Worm (Caenorhabditis elegans) whole organism, L2 larva: ENCODE results near the gene K02E2.11.

ENCODE experiments used
- C34F6.9 ChIP-seq: fragments of 150-350 bp; optimal IDR thresholded peaks from 2 replicates; lab custom pipeline; 2014; ENCODE audit warnings: missing biosample characterization, missing genetic modification characterization
- F13H6.1 ChIP-seq: sonication (generic microtip); optimal IDR thresholded peaks from 2 replicates; lab custom pipeline; 2016; ENCODE audit warnings: missing genetic modification characterization, missing compliant biosample characterization
- R02D3.7 ChIP-seq: fragments of 150-350 bp; optimal IDR thresholded peaks from 2 replicates; lab custom pipeline; 2014; ENCODE audit warnings: missing biosample characterization, missing genetic modification characterization
- ZK546.5 ChIP-seq: sonication (generic microtip); optimal IDR thresholded peaks from 2 replicates; lab custom pipeline; 2017; ENCODE audit warnings: missing biosample characterization, missing genetic modification characterization
- alr-1 ChIP-seq: fragments of 150-350 bp; optimal IDR thresholded peaks from 2 replicates; lab custom pipeline; 2014; ENCODE audit warnings: missing biosample characterization, missing genetic modification characterization
- aly-2 ChIP-seq: fragments of 150-350 bp; optimal IDR thresholded peaks from 2 replicates; lab custom pipeline; 2014; ENCODE audit warnings: missing biosample characterization, missing genetic modification characterization
- ceh-16 ChIP-seq: fragments of 150-350 bp; optimal IDR thresholded peaks from 2 replicates; lab custom pipeline; 2014; ENCODE audit warnings: missing biosample characterization, missing genetic modification characterization
- ceh-82 ChIP-seq: fragments of 150-350 bp; optimal IDR thresholded peaks from 2 replicates; lab custom pipeline; 2014; ENCODE audit warnings: missing biosample characterization, missing genetic modification characterization
- crh-2 ChIP-seq: sonication (generic microtip); optimal IDR thresholded peaks from 2 replicates; lab custom pipeline; 2017; ENCODE audit warnings: missing biosample characterization, missing genetic modification characterization
- egl-27 ChIP-seq: sonication (generic microtip); optimal IDR thresholded peaks from 3 replicates; lab custom pipeline; 2017; ENCODE audit warnings: missing biosample characterization, missing genetic modification reagents, missing genetic modification characterization
- elt-1 ChIP-seq: fragments of 150-350 bp; optimal IDR thresholded peaks from 2 replicates; lab custom pipeline; 2014; ENCODE audit warnings: missing biosample characterization, missing genetic modification characterization
- elt-3 ChIP-seq: sonication (generic microtip); optimal IDR thresholded peaks from 2 replicates; lab custom pipeline; 2017; ENCODE audit warnings: missing biosample characterization, missing genetic modification characterization
- fos-1 ChIP-seq: fragments of 150-350 bp; optimal IDR thresholded peaks from 2 replicates; lab custom pipeline; 2014; ENCODE audit warnings: missing biosample characterization, missing genetic modification characterization
- gmeb-1 ChIP-seq: fragments of 150-350 bp; optimal IDR thresholded peaks from 2 replicates; lab custom pipeline; 2014; ENCODE audit warnings: missing biosample characterization, missing genetic modification characterization
- lin-11 ChIP-seq: fragments of 150-350 bp; sonication (generic microtip); optimal IDR thresholded peaks from 2 replicates; lab custom pipeline; 2014; ENCODE audit warnings: missing biosample characterization, missing genetic modification characterization, inconsistent platforms, mixed read lengths
- lin-13 ChIP-seq: fragments of 150-350 bp; optimal IDR thresholded peaks from 2 replicates; lab custom pipeline; 2014; ENCODE audit warnings: missing biosample characterization, missing genetic modification reagents, missing genetic modification characterization
- lin-39 ChIP-seq: fragments of 150-350 bp; optimal IDR thresholded peaks from 2 replicates; lab custom pipeline; 2014; ENCODE audit warnings: missing biosample characterization, missing genetic modification reagents, missing genetic modification characterization
- lsy-2 ChIP-seq, 2 experiments: fragments of 150-350 bp in 1 of 2; sonication (generic microtip) in 1 of 2; optimal IDR thresholded peaks; 2 replicates each; lab custom pipeline; 2014 to 2017; ENCODE audit warnings: missing biosample characterization in 2 of 2, missing genetic modification characterization in 2 of 2
- mab-5 ChIP-seq: fragments of 150-350 bp; optimal IDR thresholded peaks from 2 replicates; lab custom pipeline; 2014; ENCODE audit warnings: missing biosample characterization, missing genetic modification characterization
- mbf-1 ChIP-seq: sonication (generic microtip); optimal IDR thresholded peaks from 2 replicates; lab custom pipeline; 2017; ENCODE audit warnings: missing biosample characterization, missing genetic modification characterization
- mdl-1 ChIP-seq, 2 experiments: fragments of 150-350 bp in 1 of 2; sonication (generic microtip) in 1 of 2; optimal IDR thresholded peaks; 2 replicates each; lab custom pipeline; 2017; ENCODE audit warnings: missing biosample characterization in 2 of 2, missing genetic modification characterization in 2 of 2
- nhr-10 ChIP-seq: sonication (generic microtip); optimal IDR thresholded peaks from 2 replicates; lab custom pipeline; 2017; ENCODE audit warnings: missing biosample characterization, missing genetic modification characterization
- nhr-12 ChIP-seq: fragments of 150-350 bp; optimal IDR thresholded peaks from 2 replicates; lab custom pipeline; 2014; ENCODE audit warnings: missing biosample characterization, missing genetic modification characterization
- nhr-129 ChIP-seq: fragments of 150-350 bp; optimal IDR thresholded peaks from 2 replicates; lab custom pipeline; 2014; ENCODE audit warnings: missing biosample characterization, missing genetic modification characterization
- nhr-21 ChIP-seq: fragments of 150-350 bp; optimal IDR thresholded peaks from 2 replicates; lab custom pipeline; 2014; ENCODE audit warnings: missing biosample characterization, missing genetic modification characterization
- nhr-23 ChIP-seq: fragments of 150-350 bp; optimal IDR thresholded peaks from 2 replicates; lab custom pipeline; 2014; ENCODE audit warnings: missing biosample characterization, missing genetic modification reagents, missing genetic modification characterization
- nhr-237 ChIP-seq: fragments of 150-350 bp; optimal IDR thresholded peaks from 2 replicates; lab custom pipeline; 2014; ENCODE audit warnings: missing biosample characterization, missing genetic modification characterization
- nhr-6 ChIP-seq: fragments of 150-350 bp; optimal IDR thresholded peaks from 2 replicates; lab custom pipeline; 2014; ENCODE audit warnings: missing biosample characterization, missing genetic modification characterization
- nhr-77 ChIP-seq: fragments of 150-350 bp; optimal IDR thresholded peaks from 2 replicates; lab custom pipeline; 2014; ENCODE audit warnings: missing biosample characterization, missing genetic modification characterization
- peb-1 ChIP-seq: fragments of 150-350 bp; optimal IDR thresholded peaks from 2 replicates; lab custom pipeline; 2014; ENCODE audit warnings: missing biosample characterization, missing genetic modification characterization
- sma-3 ChIP-seq: sonication (generic microtip); optimal IDR thresholded peaks from 2 replicates; lab custom pipeline; 2016; ENCODE audit warnings: missing genetic modification reagents, missing genetic modification characterization, missing compliant biosample characterization
- snpc-4 ChIP-seq: fragments of 150-350 bp; optimal IDR thresholded peaks from 2 replicates; lab custom pipeline; 2014; ENCODE audit warnings: missing biosample characterization, missing genetic modification characterization
- unc-39 ChIP-seq: fragments of 150-350 bp; optimal IDR thresholded peaks from 2 replicates; lab custom pipeline; 2014; ENCODE audit warnings: missing biosample characterization, missing genetic modification characterization
- unc-55 ChIP-seq: fragments of 150-350 bp; sonication (generic microtip); optimal IDR thresholded peaks from 3 replicates; lab custom pipeline; 2014; ENCODE audit warnings: missing biosample characterization, missing genetic modification reagents, missing genetic modification characterization
- unc-62 ChIP-seq: fragments of 150-350 bp; optimal IDR thresholded peaks from 2 replicates; lab custom pipeline; 2014; ENCODE audit warnings: missing biosample characterization, missing genetic modification reagents, missing genetic modification characterization
- zag-1 ChIP-seq: fragments of 150-350 bp; optimal IDR thresholded peaks from 2 replicates; lab custom pipeline; 2014; ENCODE audit warnings: missing biosample characterization, missing genetic modification characterization
- ztf-1 ChIP-seq: fragments of 200-800 bp; sonication (Bioruptor generic); conservative IDR thresholded peaks from 2 replicates; pipeline ENCODE4 v1.3.6; 2022; ENCODE audit warnings: missing genetic modification characterization, missing compliant biosample characterization
- ztf-11 ChIP-seq: sonication (generic microtip); optimal IDR thresholded peaks from 2 replicates; lab custom pipeline; 2017; ENCODE audit warnings: missing biosample characterization, missing genetic modification characterization

K02E2.11 gene

ce11 chrV:20383065-20383609 lies at the start of gene K02E2.11:
Gene K02E2.11 (plus strand): TSS chrV:20383315.
- peak; percentile 68 for TF ChIP-seq F13H6.1 (tag; lab: Kevin White, UChicago)
- TF ChIP-seq zag-1 (tag; lab: Kevin White, UChicago): peak; percentile 9
- no peak for TF ChIP-seq alr-1 (tag; lab: Kevin White, UChicago)
- no peak for TF ChIP-seq egl-27 (tag; lab: Kevin White, UChicago)
- peak; percentile 3 for TF ChIP-seq gmeb-1
- peak; percentile 12 for TF ChIP-seq fos-1 (tag; lab: Kevin White, UChicago)
- TF ChIP-seq unc-55 (GFP tag; lab: Kevin White, UChicago): peak; percentile 67
- TF ChIP-seq unc-39: no peak
- TF ChIP-seq sma-3: peak; percentile 39
- peak; percentile 3 for TF ChIP-seq lin-13 (GFP tag; lab: Kevin White, UChicago)
- TF ChIP-seq nhr-237: no peak
- no peak for TF ChIP-seq lin-11
- no peak for TF ChIP-seq ceh-82
- peak; percentile 98 for TF ChIP-seq crh-2 (tag; lab: Kevin White, UChicago)
- TF ChIP-seq lsy-2 (tag; optimal IDR thresholded peaks at IDR 0.05; lab: Kevin White, UChicago): peak in 1 of 2 experiments; percentile 60
- no peak for TF ChIP-seq lin-39 (tag; lab: Kevin White, UChicago)
- peak; percentile 80 for TF ChIP-seq C34F6.9 (tag; lab: Kevin White, UChicago)
- TF ChIP-seq mdl-1 (tag; optimal IDR thresholded peaks at IDR 0.05; lab: Kevin White, UChicago): peak; percentile 18 to 33
- peak; percentile 65 for TF ChIP-seq nhr-129 (tag; lab: Kevin White, UChicago)
- no peak for TF ChIP-seq unc-62 (GFP tag; lab: Kevin White, UChicago)

ce11 chrV:20335264-20335663 lies 47.9 kb upstream of the K02E2.11 start, which contains the start of gene Y38H6A.5:
Gene Y38H6A.5 (minus strand): TSS chrV:20335364.
- TF ChIP-seq lin-39 (tag; lab: Kevin White, UChicago) (no peak), zag-1 (tag; lab: Kevin White, UChicago) (no peak), nhr-77 (tag; lab: Kevin White, UChicago) (no peak), lin-11 (no peak), mdl-1 (tag; optimal IDR thresholded peaks at IDR 0.05; lab: Kevin White, UChicago) (no peak), lsy-2 (tag; optimal IDR thresholded peaks at IDR 0.05; lab: Kevin White, UChicago) (no peak), ceh-16 (tag; lab: Kevin White, UChicago) (no peak), nhr-23 (tag; lab: Kevin White, UChicago) (no peak), R02D3.7 (tag; lab: Kevin White, UChicago) (no peak), aly-2 (no peak), peb-1 (tag; lab: Kevin White, UChicago) (no peak), sma-3 (no peak), ceh-82 (no peak), nhr-21 (tag; lab: Kevin White, UChicago) (no peak), nhr-6 (tag; lab: Kevin White, UChicago) (no peak), crh-2 (tag; lab: Kevin White, UChicago) (no peak), mab-5 (tag; lab: Kevin White, UChicago) (no peak), ZK546.5 (tag; lab: Kevin White, UChicago) (no peak), elt-1 (tag; lab: Kevin White, UChicago) (no peak)

- no peak for TF ChIP-seq fos-1 (tag; lab: Kevin White, UChicago)
- no peak for TF ChIP-seq aly-2
- no peak for TF ChIP-seq ztf-1
- TF ChIP-seq lin-39 (tag; lab: Kevin White, UChicago): no peak
- TF ChIP-seq ztf-11 (tag; lab: Kevin White, UChicago): no peak
- TF ChIP-seq ZK546.5 (tag; lab: Kevin White, UChicago): no peak
- no peak for TF ChIP-seq lin-13 (GFP tag; lab: Kevin White, UChicago)
- TF ChIP-seq nhr-129 (tag; lab: Kevin White, UChicago): no peak
- no peak for TF ChIP-seq nhr-12 (tag; lab: Kevin White, UChicago)
- TF ChIP-seq gmeb-1: no peak
Observed at ce11 chrV:20338020-20338419, 45.1 kb upstream of the K02E2.11 start.

ce11 chrV:20338870-20339269 lies 44.2 kb upstream of the K02E2.11 start:
- TF ChIP-seq nhr-77 (tag; lab: Kevin White, UChicago) (no peak), lin-11 (no peak)

- TF ChIP-seq elt-3 (tag; lab: Kevin White, UChicago) (no peak), nhr-129 (tag; lab: Kevin White, UChicago) (no peak), nhr-10 (tag; lab: Kevin White, UChicago) (no peak), snpc-4 (tag; lab: Kevin White, UChicago) (no peak), mdl-1 (tag; optimal IDR thresholded peaks at IDR 0.05; lab: Kevin White, UChicago) (no peak), ceh-82 (no peak), crh-2 (tag; lab: Kevin White, UChicago) (no peak), mbf-1 (no peak), unc-39 (no peak)
- TF ChIP-seq, all 48 proteins: peak for 0
Observed at ce11 chrV:20344889-20345288, 38.2 kb upstream of the K02E2.11 start, which contains the start of gene Y38H6A.3. Gene Y38H6A.3 (plus strand): TSS chrV:20345189.
